Worm (Caenorhabditis elegans) whole organism, L2 larva: ENCODE results near the gene col-118.
A peak's percentile ranks its signal among the peaks of the same experiment; 100 is the strongest.

Experiments used
- C34F6.9 ChIP-seq: fragments of 150-350 bp; optimal IDR thresholded peaks from 2 replicates; lab custom pipeline; 2014; ENCODE audit warnings: missing biosample characterization, missing genetic modification characterization
- F13H6.1 ChIP-seq: sonication (generic microtip); optimal IDR thresholded peaks from 2 replicates; lab custom pipeline; 2016; ENCODE audit warnings: missing genetic modification characterization, missing compliant biosample characterization
- Y55F3AM.14 ChIP-seq: fragments of 200-800 bp; sonication (Bioruptor generic); optimal IDR thresholded peaks from 2 replicates; lab custom pipeline; 2018; ENCODE audit warnings: mild to moderate bottlenecking, missing genetic modification characterization, missing compliant biosample characterization
- alr-1 ChIP-seq: fragments of 150-350 bp; optimal IDR thresholded peaks from 2 replicates; lab custom pipeline; 2014; ENCODE audit warnings: missing biosample characterization, missing genetic modification characterization
- aly-2 ChIP-seq: fragments of 150-350 bp; optimal IDR thresholded peaks from 2 replicates; lab custom pipeline; 2014; ENCODE audit warnings: missing biosample characterization, missing genetic modification characterization
- blmp-1 ChIP-seq: sonication (generic microtip); optimal IDR thresholded peaks from 2 replicates; lab custom pipeline; 2017; ENCODE audit warnings: missing genetic modification characterization, mild to moderate bottlenecking, missing compliant biosample characterization, antibody characterized with exemption, moderate library complexity; ENCODE audit not compliant: insufficient read depth
- ceh-16 ChIP-seq: fragments of 150-350 bp; optimal IDR thresholded peaks from 2 replicates; lab custom pipeline; 2014; ENCODE audit warnings: missing biosample characterization, missing genetic modification characterization
- ceh-82 ChIP-seq: fragments of 150-350 bp; optimal IDR thresholded peaks from 2 replicates; lab custom pipeline; 2014; ENCODE audit warnings: missing biosample characterization, missing genetic modification characterization
- crh-2 ChIP-seq: sonication (generic microtip); optimal IDR thresholded peaks from 2 replicates; lab custom pipeline; 2017; ENCODE audit warnings: missing biosample characterization, missing genetic modification characterization
- dmd-4 ChIP-seq: sonication (generic microtip); optimal IDR thresholded peaks from 2 replicates; lab custom pipeline; 2017; ENCODE audit warnings: missing biosample characterization, missing genetic modification characterization
- egl-27 ChIP-seq: sonication (generic microtip); optimal IDR thresholded peaks from 3 replicates; lab custom pipeline; 2017; ENCODE audit warnings: missing biosample characterization, missing genetic modification reagents, missing genetic modification characterization
- elt-3 ChIP-seq: sonication (generic microtip); optimal IDR thresholded peaks from 2 replicates; lab custom pipeline; 2017; ENCODE audit warnings: missing biosample characterization, missing genetic modification characterization
- fos-1 ChIP-seq: fragments of 150-350 bp; optimal IDR thresholded peaks from 2 replicates; lab custom pipeline; 2014; ENCODE audit warnings: missing biosample characterization, missing genetic modification characterization
- gmeb-1 ChIP-seq: fragments of 150-350 bp; optimal IDR thresholded peaks from 2 replicates; lab custom pipeline; 2014; ENCODE audit warnings: missing biosample characterization, missing genetic modification characterization
- lin-13 ChIP-seq: fragments of 150-350 bp; optimal IDR thresholded peaks from 2 replicates; lab custom pipeline; 2014; ENCODE audit warnings: missing biosample characterization, missing genetic modification reagents, missing genetic modification characterization
- lin-39 ChIP-seq: fragments of 150-350 bp; optimal IDR thresholded peaks from 2 replicates; lab custom pipeline; 2014; ENCODE audit warnings: missing biosample characterization, missing genetic modification reagents, missing genetic modification characterization
- lsy-2 ChIP-seq, 2 experiments: fragments of 150-350 bp in 1 of 2; sonication (generic microtip) in 1 of 2; optimal IDR thresholded peaks; 2 replicates each; lab custom pipeline; 2014 to 2017; ENCODE audit warnings: missing biosample characterization in 2 of 2, missing genetic modification characterization in 2 of 2
- mdl-1 ChIP-seq, 2 experiments: fragments of 150-350 bp in 1 of 2; sonication (generic microtip) in 1 of 2; optimal IDR thresholded peaks; 2 replicates each; lab custom pipeline; 2017; ENCODE audit warnings: missing biosample characterization in 2 of 2, missing genetic modification characterization in 2 of 2
- nhr-10 ChIP-seq: sonication (generic microtip); optimal IDR thresholded peaks from 2 replicates; lab custom pipeline; 2017; ENCODE audit warnings: missing biosample characterization, missing genetic modification characterization
- nhr-11 ChIP-seq: fragments of 150-350 bp; optimal IDR thresholded peaks from 2 replicates; lab custom pipeline; 2014; ENCODE audit warnings: missing biosample characterization, missing genetic modification characterization
- nhr-129 ChIP-seq: fragments of 150-350 bp; optimal IDR thresholded peaks from 2 replicates; lab custom pipeline; 2014; ENCODE audit warnings: missing biosample characterization, missing genetic modification characterization
- nhr-21 ChIP-seq: fragments of 150-350 bp; optimal IDR thresholded peaks from 2 replicates; lab custom pipeline; 2014; ENCODE audit warnings: missing biosample characterization, missing genetic modification characterization
- nhr-237 ChIP-seq: fragments of 150-350 bp; optimal IDR thresholded peaks from 2 replicates; lab custom pipeline; 2014; ENCODE audit warnings: missing biosample characterization, missing genetic modification characterization
- nhr-77 ChIP-seq: fragments of 150-350 bp; optimal IDR thresholded peaks from 2 replicates; lab custom pipeline; 2014; ENCODE audit warnings: missing biosample characterization, missing genetic modification characterization
- peb-1 ChIP-seq: fragments of 150-350 bp; optimal IDR thresholded peaks from 2 replicates; lab custom pipeline; 2014; ENCODE audit warnings: missing biosample characterization, missing genetic modification characterization
- skn-1 ChIP-seq: sonication (generic microtip); optimal IDR thresholded peaks from 2 replicates; lab custom pipeline; 2017; ENCODE audit warnings: missing biosample characterization, missing genetic modification characterization
- sma-9 ChIP-seq, 2 experiments: fragments of 150-350 bp in 1 of 2; sonication (generic microtip) in 1 of 2; optimal IDR thresholded peaks; 2 replicates each; lab custom pipeline; 2014 to 2016; ENCODE audit warnings: missing genetic modification characterization in 2 of 2, mild to moderate bottlenecking in 1 of 2, missing biosample characterization in 1 of 2, missing compliant biosample characterization in 1 of 2, missing genetic modification reagents in 1 of 2, moderate library complexity in 1 of 2
- snpc-4 ChIP-seq: fragments of 150-350 bp; optimal IDR thresholded peaks from 2 replicates; lab custom pipeline; 2014; ENCODE audit warnings: missing biosample characterization, missing genetic modification characterization
- unc-39 ChIP-seq: fragments of 150-350 bp; optimal IDR thresholded peaks from 2 replicates; lab custom pipeline; 2014; ENCODE audit warnings: missing biosample characterization, missing genetic modification characterization
- unc-55 ChIP-seq: fragments of 150-350 bp; sonication (generic microtip); optimal IDR thresholded peaks from 3 replicates; lab custom pipeline; 2014; ENCODE audit warnings: missing biosample characterization, missing genetic modification reagents, missing genetic modification characterization
- unc-62 ChIP-seq: fragments of 150-350 bp; optimal IDR thresholded peaks from 2 replicates; lab custom pipeline; 2014; ENCODE audit warnings: missing biosample characterization, missing genetic modification reagents, missing genetic modification characterization
- zag-1 ChIP-seq: fragments of 150-350 bp; optimal IDR thresholded peaks from 2 replicates; lab custom pipeline; 2014; ENCODE audit warnings: missing biosample characterization, missing genetic modification characterization
- ztf-1 ChIP-seq: fragments of 200-800 bp; sonication (Bioruptor generic); conservative IDR thresholded peaks from 2 replicates; pipeline ENCODE4 v1.3.6; 2022; ENCODE audit warnings: missing genetic modification characterization, missing compliant biosample characterization
- ztf-11 ChIP-seq: sonication (generic microtip); optimal IDR thresholded peaks from 2 replicates; lab custom pipeline; 2017; ENCODE audit warnings: missing biosample characterization, missing genetic modification characterization

The col-118 gene

DNA sequence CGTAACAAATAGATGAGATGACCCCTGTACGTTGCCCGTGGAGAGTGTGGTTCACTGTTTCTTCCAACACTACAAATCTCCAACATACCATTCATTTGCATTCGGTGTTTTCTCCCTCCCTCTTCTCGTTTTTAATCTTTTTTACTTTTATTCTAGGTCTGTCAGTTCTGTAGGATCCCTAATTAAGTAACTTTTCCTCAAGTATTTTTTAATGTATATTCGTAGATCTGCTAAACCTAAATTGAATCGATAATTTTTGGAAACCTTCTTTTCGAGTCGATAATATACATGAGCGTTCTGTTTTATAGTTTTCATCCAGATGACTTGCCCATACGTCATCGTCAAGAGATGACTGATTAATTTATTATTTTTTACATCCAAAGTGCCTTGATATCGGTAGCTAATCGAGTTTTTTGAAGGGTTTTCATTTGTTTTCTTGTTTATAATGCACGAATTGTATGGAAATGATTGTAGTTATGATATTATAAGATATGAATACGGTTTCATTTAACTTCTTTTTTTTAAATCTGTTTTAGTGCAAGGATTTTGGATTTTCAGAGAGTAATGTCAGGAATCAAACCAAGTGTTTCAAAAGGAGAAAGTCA is 7.8 kb upstream of the col-118 start, which contains the start of the genes T28C6.11 and T11B7.1:
Gene T28C6.11 (minus strand): TSS at position 101 of the 605 bp plus-strand sequence.
Gene T11B7.1 (plus strand): TSS at position 555 of the 605 bp plus-strand sequence.
- TF ChIP-seq lin-39 (tag; lab: Kevin White, UChicago) (no peak), skn-1 (tag; lab: Kevin White, UChicago) (no peak), crh-2 (tag; lab: Kevin White, UChicago) (no peak)

DNA sequence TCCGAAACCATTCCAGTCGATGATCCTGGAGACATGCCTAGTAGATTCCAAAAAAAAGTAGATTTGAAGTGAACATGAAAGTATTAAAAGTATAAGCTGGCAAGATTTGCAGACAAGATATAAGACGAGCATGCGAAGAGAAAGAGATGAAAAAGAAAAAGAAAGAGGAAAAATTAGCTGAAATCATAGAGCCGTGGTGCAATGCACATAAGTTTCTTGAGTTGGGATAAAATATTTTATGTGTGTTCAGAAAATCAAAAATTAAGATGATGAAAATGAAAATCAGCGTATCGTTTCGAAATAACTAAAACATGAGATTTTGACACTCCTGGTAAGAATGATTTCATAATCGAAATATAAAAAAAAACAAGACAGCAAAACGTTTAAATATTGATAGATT is 3.6 kb upstream of the col-118 start, which contains the start of gene T11B7.2:
Gene T11B7.2 (minus strand): TSS at position 101 of the 400 bp plus-strand sequence.
- TF ChIP-seq unc-62 = no peak
- no peak for TF ChIP-seq ztf-1 (GFP tag; lab: Robert Waterston, UW)
- no peak for TF ChIP-seq ceh-16 (tag; lab: Kevin White, UChicago)
- TF ChIP-seq sma-9 (GFP tag; optimal IDR thresholded peaks at IDR 0.05; lab: Kevin White, UChicago) = no peak
- no peak for TF ChIP-seq sma-9 (tag; optimal IDR thresholded peaks at IDR 0.05; lab: Kevin White, UChicago)
- TF ChIP-seq gmeb-1 = no peak
- TF ChIP-seq nhr-10 (tag; lab: Kevin White, UChicago) = no peak
- TF ChIP-seq zag-1 (tag; lab: Kevin White, UChicago) = no peak
- no peak for TF ChIP-seq lsy-2 (tag; optimal IDR thresholded peaks at IDR 0.05; lab: Kevin White, UChicago)
- no peak for TF ChIP-seq ztf-11 (tag; lab: Kevin White, UChicago)
- no peak for TF ChIP-seq ceh-82 (tag; lab: Kevin White, UChicago)
- TF ChIP-seq fos-1 (tag; lab: Kevin White, UChicago) = no peak
- no peak for TF ChIP-seq unc-55
- TF ChIP-seq, all 48 proteins: peak for 0

DNA sequence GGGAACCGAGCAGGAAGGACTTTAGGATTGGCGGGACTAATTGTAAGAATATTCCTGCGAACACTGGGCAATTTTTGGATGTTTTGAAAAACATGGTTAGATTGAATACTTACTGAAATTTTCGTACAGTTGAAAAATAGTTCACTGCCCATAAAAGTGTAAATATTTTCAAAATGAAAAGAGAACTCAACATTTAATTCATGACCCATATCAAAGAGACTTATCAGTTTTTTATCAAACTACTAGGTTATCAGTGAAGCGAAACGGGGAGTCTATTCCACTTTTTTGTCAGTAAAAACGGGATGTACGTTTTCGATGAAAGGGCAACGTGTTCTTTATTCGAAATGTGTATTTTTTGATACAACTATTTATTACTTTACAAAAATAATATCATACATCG is 2.1 kb upstream of the col-118 start:
- no peak for TF ChIP-seq zag-1 (tag; lab: Kevin White, UChicago)
- TF ChIP-seq nhr-237 = no peak
- TF ChIP-seq fos-1 (tag; lab: Kevin White, UChicago) = peak; percentile 80
- peak; percentile 24 for TF ChIP-seq crh-2 (tag; lab: Kevin White, UChicago)
- no peak for TF ChIP-seq unc-55
- TF ChIP-seq nhr-11 (tag; lab: Kevin White, UChicago) = no peak
- TF ChIP-seq, all 48 proteins: peak for 2

DNA sequence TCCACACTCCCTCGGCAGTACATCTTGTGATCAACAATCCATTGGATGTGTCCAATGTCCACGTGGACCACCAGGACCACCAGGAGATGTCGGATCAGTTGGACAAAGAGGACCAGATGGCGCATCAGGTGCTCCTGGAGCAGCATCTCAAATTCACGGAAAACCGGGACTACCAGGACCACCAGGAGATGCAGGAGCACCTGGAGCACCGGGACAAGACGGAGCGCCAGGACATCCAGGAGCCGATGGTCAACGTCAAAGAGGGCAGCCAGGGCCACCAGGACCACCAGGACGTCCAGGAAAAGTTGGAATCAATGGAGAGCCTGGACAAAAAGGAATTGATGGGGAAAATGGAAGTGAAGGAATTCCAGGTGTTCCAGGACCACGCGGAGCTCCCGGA is 965 bp downstream of the col-118 start:
- no peak for TF ChIP-seq blmp-1 (tag; lab: Kevin White, UChicago)
- no peak for TF ChIP-seq sma-9 (GFP tag; optimal IDR thresholded peaks at IDR 0.05; lab: Kevin White, UChicago)
- no peak for TF ChIP-seq sma-9 (tag; optimal IDR thresholded peaks at IDR 0.05; lab: Kevin White, UChicago)
- TF ChIP-seq skn-1 (tag; lab: Kevin White, UChicago) = no peak
- no peak for TF ChIP-seq aly-2 (tag; lab: Kevin White, UChicago)
- no peak for TF ChIP-seq C34F6.9

DNA sequence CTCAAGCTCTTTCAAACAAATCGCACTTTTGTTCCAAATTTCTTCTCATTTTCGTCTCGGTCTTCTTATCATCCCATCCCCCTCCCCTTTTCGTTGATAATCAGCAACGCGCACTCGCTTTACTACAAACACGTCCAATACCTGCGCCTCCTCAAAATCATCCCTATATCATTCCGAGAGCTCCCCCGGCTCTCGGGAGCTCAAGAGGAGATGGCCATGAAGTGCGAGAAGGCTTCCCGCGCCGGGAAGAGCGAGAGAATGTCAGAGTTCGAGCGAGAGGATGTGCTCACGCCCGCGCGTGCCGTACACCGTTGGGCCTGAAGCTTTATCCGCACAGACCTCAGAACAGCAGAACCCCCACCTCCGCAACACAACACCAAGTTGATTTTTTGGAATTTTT is 2.8 kb downstream of the col-118 start:
- TF ChIP-seq Y55F3AM.14 (GFP tag; lab: Kevin White, UChicago) = no peak
- TF ChIP-seq dmd-4 (tag; lab: Kevin White, UChicago) = no peak
- no peak for TF ChIP-seq crh-2 (tag; lab: Kevin White, UChicago)
- no peak for TF ChIP-seq nhr-10 (tag; lab: Kevin White, UChicago)
- no peak for TF ChIP-seq zag-1 (tag; lab: Kevin White, UChicago)
- peak; percentile 47 for TF ChIP-seq F13H6.1
- no peak for TF ChIP-seq peb-1 (tag; lab: Kevin White, UChicago)
- no peak for TF ChIP-seq ztf-1 (GFP tag; lab: Robert Waterston, UW)

DNA sequence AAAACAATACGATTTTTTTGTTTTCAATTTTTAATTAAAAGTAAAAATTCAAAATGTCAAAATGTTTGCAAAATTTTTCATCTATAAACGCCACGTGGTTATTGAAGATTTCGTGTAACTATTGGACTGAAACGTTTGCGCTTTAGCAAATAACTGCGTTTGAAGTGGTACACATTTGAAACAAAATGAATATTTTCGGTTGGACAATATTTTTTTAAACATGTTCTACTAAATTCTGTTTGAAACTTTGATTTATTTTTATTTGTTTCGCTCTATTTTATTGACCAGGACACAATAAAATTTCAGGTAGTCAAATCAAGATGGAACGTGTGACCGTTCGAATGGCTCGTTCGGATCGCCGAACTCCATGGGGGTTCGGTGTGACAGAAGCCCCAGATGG is 4.2 kb downstream of the col-118 start, which contains the start of gene alp-1:
Gene alp-1 (plus strand): TSS at position 301 of the 400 bp plus-strand sequence.
- TF ChIP-seq nhr-77 (no peak), fos-1 (tag; lab: Kevin White, UChicago) (no peak), lin-13 (GFP tag; lab: Kevin White, UChicago) (no peak), blmp-1 (tag; lab: Kevin White, UChicago) (no peak), alr-1 (tag; lab: Kevin White, UChicago) (no peak), nhr-237 (no peak), snpc-4 (tag; lab: Kevin White, UChicago) (no peak), nhr-129 (tag; lab: Kevin White, UChicago) (no peak), Y55F3AM.14 (GFP tag; lab: Kevin White, UChicago) (no peak), unc-39 (tag; lab: Kevin White, UChicago) (no peak), mdl-1 (tag; optimal IDR thresholded peaks at IDR 0.05; lab: Kevin White, UChicago) (no peak), peb-1 (tag; lab: Kevin White, UChicago) (no peak), nhr-21 (no peak), sma-9 (GFP tag; optimal IDR thresholded peaks at IDR 0.05; lab: Kevin White, UChicago) (no peak), sma-9 (tag; optimal IDR thresholded peaks at IDR 0.05; lab: Kevin White, UChicago) (no peak), egl-27 (tag; lab: Kevin White, UChicago) (no peak), lsy-2 (tag; optimal IDR thresholded peaks at IDR 0.05; lab: Kevin White, UChicago) (no peak), elt-3 (tag; lab: Kevin White, UChicago) (no peak)
